Fruit fly (Drosophila melanogaster) whole organism, embryonic: ENCODE measurements around the gene mib2.

Experiments
- ATbp ChIP-seq: fragments of 200-800 bp; sonication (Bioruptor generic); optimal IDR thresholded peaks from 2 replicates; lab custom pipeline; 2017; ENCODE audit warnings: missing biosample characterization, mild to moderate bottlenecking, missing genetic modification characterization, missing genetic modification reagents
- Abd-B ChIP-seq: fragments of 200-800 bp; sonication (Bioruptor generic); optimal IDR thresholded peaks from 2 replicates; lab custom pipeline; 2018; ENCODE audit warnings: missing biosample characterization, mild to moderate bottlenecking, missing genetic modification characterization, moderate library complexity
- Aef1 ChIP-seq: fragments of 200-800 bp; sonication (Bioruptor generic); IDR thresholded peaks from 3 replicates; pipeline ENCODE4 v1.3.6; 2022; ENCODE audit warnings: missing biosample characterization, missing genetic modification characterization
- Atf6 ChIP-seq: fragments of 200-800 bp; sonication (Bioruptor generic); IDR thresholded peaks from 2 replicates; pipeline ENCODE4 v1.3.6; 2022; ENCODE audit warnings: missing biosample characterization, missing genetic modification characterization
- Blimp-1 ChIP-seq: fragments of 200-800 bp; sonication (Bioruptor generic); optimal IDR thresholded peaks from 3 replicates; lab custom pipeline; 2018; ENCODE audit warnings: missing biosample characterization, missing genetic modification characterization, mild to moderate bottlenecking, moderate library complexity, missing genetic modification reagents
- CG10147 ChIP-seq: fragments of 200-800 bp; sonication (Bioruptor generic); optimal IDR thresholded peaks from 2 replicates; lab custom pipeline; 2019; ENCODE audit warnings: missing biosample characterization, mild to moderate bottlenecking, missing genetic modification characterization, moderate library complexity
- CG10979 ChIP-seq: fragments of 200-800 bp; sonication (Bioruptor generic); optimal IDR thresholded peaks from 2 replicates; lab custom pipeline; 2018; ENCODE audit warnings: missing biosample characterization, mild to moderate bottlenecking, missing genetic modification characterization, moderate library complexity
- CG11696 ChIP-seq: fragments of 200-800 bp; sonication (Bioruptor generic); IDR thresholded peaks from 2 replicates; pipeline ENCODE4 v1.3.6; 2022; ENCODE audit warnings: missing biosample characterization, missing genetic modification characterization
- CG12299 ChIP-seq: fragments of 200-800 bp; sonication (Bioruptor generic); optimal IDR thresholded peaks from 2 replicates; lab custom pipeline; 2018; ENCODE audit warnings: missing biosample characterization, mild to moderate bottlenecking, missing genetic modification characterization
- CG12391 ChIP-seq: fragments of 200-800 bp; sonication (Bioruptor generic); optimal IDR thresholded peaks from 3 replicates; lab custom pipeline; 2018; ENCODE audit warnings: missing biosample characterization, mild to moderate bottlenecking, missing genetic modification characterization, moderate library complexity
- CG12942 ChIP-seq: fragments of 200-800 bp; sonication (Bioruptor generic); optimal IDR thresholded peaks from 3 replicates; lab custom pipeline; 2016; ENCODE audit warnings: missing biosample characterization, missing genetic modification characterization
- CG1647 ChIP-seq: fragments of 200-800 bp; sonication (Bioruptor generic); optimal IDR thresholded peaks from 3 replicates; lab custom pipeline; 2016; ENCODE audit warnings: missing biosample characterization, missing genetic modification characterization
- CG17328 ChIP-seq: fragments of 200-800 bp; sonication (Bioruptor generic); IDR thresholded peaks from 2 replicates; pipeline ENCODE4 v1.3.6; 2022; ENCODE audit warnings: missing biosample characterization, missing genetic modification characterization
- CG30020 ChIP-seq: fragments of 200-800 bp; optimal IDR thresholded peaks from 2 replicates; lab custom pipeline; 2019; ENCODE audit warnings: missing biosample characterization, mild to moderate bottlenecking, missing genetic modification characterization, moderate library complexity
- CG30403 ChIP-seq: fragments of 200-800 bp; sonication (Bioruptor generic); optimal IDR thresholded peaks from 3 replicates; lab custom pipeline; 2016; ENCODE audit warnings: missing biosample characterization, missing genetic modification characterization
- CG32532 ChIP-seq: fragments of 200-800 bp; sonication (Bioruptor generic); IDR thresholded peaks from 2 replicates; pipeline ENCODE4 v1.3.6; 2022; ENCODE audit warnings: missing biosample characterization, missing genetic modification characterization
- CG32772 ChIP-seq: fragments of 200-800 bp; sonication (Bioruptor generic); IDR thresholded peaks from 2 replicates; pipeline ENCODE4 v1.3.6; 2022; ENCODE audit warnings: missing biosample characterization, missing genetic modification characterization
- CG3281 ChIP-seq: fragments of 200-800 bp; sonication (Bioruptor generic); optimal IDR thresholded peaks from 3 replicates; lab custom pipeline; 2017; ENCODE audit warnings: missing biosample characterization, mild to moderate bottlenecking, missing genetic modification characterization
- CG34376 ChIP-seq: fragments of 200-800 bp; sonication (Bioruptor generic); optimal IDR thresholded peaks from 2 replicates; lab custom pipeline; 2018; ENCODE audit warnings: missing biosample characterization, mild to moderate bottlenecking, missing genetic modification characterization
- CG7987 ChIP-seq: fragments of 200-800 bp; sonication (Bioruptor generic); optimal IDR thresholded peaks from 2 replicates; lab custom pipeline; 2018; ENCODE audit warnings: missing biosample characterization, mild to moderate bottlenecking, missing genetic modification characterization, moderate library complexity
- CG8089 ChIP-seq: fragments of 200-800 bp; sonication (Bioruptor generic); optimal IDR thresholded peaks from 3 replicates; lab custom pipeline; 2016; ENCODE audit warnings: missing biosample characterization, missing genetic modification characterization
- CG8359 ChIP-seq: fragments of 200-800 bp; sonication (Bioruptor generic); optimal IDR thresholded peaks from 2 replicates; lab custom pipeline; 2017; ENCODE audit warnings: missing biosample characterization, mild to moderate bottlenecking, missing genetic modification characterization, borderline replicate concordance
- Chrac-16 ChIP-seq: fragments of 200-800 bp; sonication (Bioruptor generic); optimal IDR thresholded peaks from 3 replicates; lab custom pipeline; 2016; ENCODE audit warnings: missing biosample characterization, missing genetic modification characterization
- Gug ChIP-seq: fragments of 200-800 bp; sonication (Bioruptor generic); IDR thresholded peaks from 4 replicates; pipeline ENCODE4 v1.3.6; 2022; ENCODE audit warnings: missing biosample characterization, missing genetic modification characterization
- H2.0 ChIP-seq: fragments of 200-800 bp; sonication (Bioruptor generic); IDR thresholded peaks from 2 replicates; pipeline ENCODE4 v1.3.6; 2022; ENCODE audit warnings: missing biosample characterization, missing genetic modification characterization
- HmgZ ChIP-seq: fragments of 200-800 bp; sonication (Bioruptor generic); optimal IDR thresholded peaks from 2 replicates; lab custom pipeline; 2018; ENCODE audit warnings: missing biosample characterization, mild to moderate bottlenecking, missing genetic modification characterization
- Kr ChIP-seq: fragments of 200-800 bp; sonication (Bioruptor generic); optimal IDR thresholded peaks from 2 replicates; lab custom pipeline; 2017; ENCODE audit warnings: missing biosample characterization, mild to moderate bottlenecking, missing genetic modification characterization
- NfI ChIP-seq: fragments of 200-800 bp; sonication (Bioruptor generic); optimal IDR thresholded peaks from 3 replicates; lab custom pipeline; 2018; ENCODE audit warnings: missing biosample characterization, mild to moderate bottlenecking, missing genetic modification characterization, moderate library complexity
- Rx ChIP-seq: fragments of 200-800 bp; sonication (Bioruptor generic); IDR thresholded peaks from 2 replicates; pipeline ENCODE4 v1.3.6; 2022; ENCODE audit warnings: missing biosample characterization, missing genetic modification characterization
- Sox100B ChIP-seq: fragments of 200-800 bp; sonication (Bioruptor generic); optimal IDR thresholded peaks from 3 replicates; lab custom pipeline; 2018; ENCODE audit warnings: missing biosample characterization, mild to moderate bottlenecking, missing genetic modification characterization
- bab2 ChIP-seq: fragments of 200-800 bp; sonication (Bioruptor generic); optimal IDR thresholded peaks from 2 replicates; lab custom pipeline; 2016; ENCODE audit warnings: missing biosample characterization, missing genetic modification characterization
- bbx ChIP-seq: fragments of 200-800 bp; sonication (Bioruptor generic); IDR thresholded peaks from 2 replicates; pipeline ENCODE4 v1.3.6; 2022; ENCODE audit warnings: missing biosample characterization, missing genetic modification characterization; ENCODE audit not compliant: partially characterized antibody
- crol ChIP-seq: fragments of 200-800 bp; sonication (Bioruptor generic); IDR thresholded peaks from 2 replicates; pipeline ENCODE4 v1.3.6; 2022; ENCODE audit warnings: missing biosample characterization, missing genetic modification characterization
- emc ChIP-seq: fragments of 200-800 bp; sonication (Bioruptor generic); optimal IDR thresholded peaks from 2 replicates; lab custom pipeline; 2016; ENCODE audit warnings: missing biosample characterization, missing genetic modification characterization
- esg ChIP-seq: fragments of 200-800 bp; sonication (Bioruptor generic); conservative IDR thresholded peaks from 2 replicates; pipeline ENCODE4 v1.3.6; 2022; ENCODE audit warnings: missing biosample characterization, missing genetic modification characterization
- fd3F ChIP-seq: fragments of 200-800 bp; sonication (Bioruptor generic); optimal IDR thresholded peaks from 2 replicates; lab custom pipeline; 2018; ENCODE audit warnings: missing biosample characterization, mild to moderate bottlenecking, missing genetic modification characterization, moderate library complexity
- ftz-f1 ChIP-seq: fragments of 200-800 bp; sonication (Bioruptor generic); optimal IDR thresholded peaks from 2 replicates; lab custom pipeline; 2016; ENCODE audit warnings: missing biosample characterization, missing genetic modification characterization
- jing ChIP-seq: fragments of 200-800 bp; sonication (Bioruptor generic); optimal IDR thresholded peaks from 2 replicates; lab custom pipeline; 2018; ENCODE audit warnings: missing biosample characterization, mild to moderate bottlenecking, missing genetic modification characterization
- lab ChIP-seq: fragments of 200-800 bp; sonication (Bioruptor generic); optimal IDR thresholded peaks from 3 replicates; lab custom pipeline; 2017; ENCODE audit warnings: missing biosample characterization, missing genetic modification characterization, mild to moderate bottlenecking, moderate library complexity, missing genetic modification reagents
- lbe ChIP-seq: fragments of 200-800 bp; sonication (Bioruptor generic); optimal IDR thresholded peaks from 2 replicates; lab custom pipeline; 2016; ENCODE audit warnings: missing biosample characterization, mild to moderate bottlenecking, missing genetic modification characterization
- nerfin-1 ChIP-seq: fragments of 200-800 bp; sonication (Bioruptor generic); optimal IDR thresholded peaks from 3 replicates; lab custom pipeline; 2019; ENCODE audit warnings: missing biosample characterization, mild to moderate bottlenecking, missing genetic modification characterization, moderate library complexity
- onecut ChIP-seq: fragments of 200-800 bp; sonication (Bioruptor generic); IDR thresholded peaks from 2 replicates; pipeline ENCODE4 v1.3.6; 2022; ENCODE audit warnings: missing biosample characterization, missing genetic modification characterization
- pum ChIP-seq: fragments of 200-800 bp; sonication (Bioruptor generic); optimal IDR thresholded peaks from 2 replicates; lab custom pipeline; 2016; ENCODE audit warnings: missing biosample characterization, missing genetic modification characterization
- sens ChIP-seq: fragments of 200-800 bp; sonication (Bioruptor generic); peaks from one replicate; lab custom pipeline; 2016; ENCODE audit warnings: missing biosample characterization, missing genetic modification characterization
- sr ChIP-seq: fragments of 200-800 bp; sonication (Bioruptor generic); IDR thresholded peaks from 3 replicates; pipeline ENCODE4 v1.3.6; 2022; ENCODE audit warnings: missing biosample characterization, missing genetic modification characterization
- stwl ChIP-seq: fragments of 200-800 bp; sonication (Bioruptor generic); optimal IDR thresholded peaks from 3 replicates; lab custom pipeline; 2018; ENCODE audit warnings: missing biosample characterization, mild to moderate bottlenecking, missing genetic modification characterization, moderate library complexity
- tgo ChIP-seq: fragments of 200-800 bp; sonication (Bioruptor generic); IDR thresholded peaks from 3 replicates; pipeline ENCODE4 v1.3.6; 2022; ENCODE audit warnings: missing biosample characterization, missing genetic modification characterization
- unc-4 ChIP-seq: fragments of 200-800 bp; sonication (Bioruptor generic); IDR thresholded peaks from 2 replicates; pipeline ENCODE4 v1.3.6; 2022; ENCODE audit warnings: missing biosample characterization, missing genetic modification characterization; ENCODE audit not compliant: partially characterized antibody

mib2 gene

dm6 chr2L:19023972-19024743 is 10.1 kb upstream of the mib2 start (continued):
- TF ChIP-seq Abd-B (peak; percentile 36), H2.0 (peak; percentile 29; the same call in 1 of the 2 replicates), CG12391 (tag; lab: Kevin White, UChicago) (peak; percentile 72), bab2 (peak; percentile 5), CG11696 (GFP tag; lab: Robert Waterston, UW) (no peak), ftz-f1 (GFP tag; lab: Kevin White, UChicago) (no peak), CG10147 (peak; percentile 76), jing (peak; percentile 41), Aef1 (GFP tag; lab: Robert Waterston, UW) (peak; percentile 44; the same call in 2 of the 3 replicates), CG32532 (peak; percentile 31; the same call in 1 of the 2 replicates), CG30403 (GFP tag; lab: Kevin White, UChicago) (peak; percentile 80), CG17328 (GFP tag; lab: Robert Waterston, UW) (no peak; the same call in 1 of the 2 replicates), CG12942 (peak; percentile 35), Rx (GFP tag; lab: Robert Waterston, UW) (no peak), sens (GFP tag; lab: Kevin White, UChicago) (peak; percentile 88), CG30020 (tag; lab: Kevin White, UChicago) (peak; percentile 10), tgo (GFP tag; lab: Robert Waterston, UW) (peak; percentile 48; the same call in 2 of the 3 replicates), bbx (GFP tag; lab: Robert Waterston, UW) (no peak), CG12299 (tag; lab: Kevin White, UChicago) (peak; percentile 63), pum (peak; percentile 17), nerfin-1 (tag; lab: Kevin White, UChicago) (peak; percentile 63), Atf6 (GFP tag; lab: Robert Waterston, UW) (peak; percentile 70), CG10979 (tag; lab: Kevin White, UChicago) (peak; percentile 69), stwl (tag; lab: Kevin White, UChicago) (no peak), CG32772 (GFP tag; lab: Robert Waterston, UW) (peak; percentile 50; the same call in 1 of the 2 replicates), unc-4 (GFP tag; lab: Robert Waterston, UW) (0 out of 2 replicates have a peak, but pooled peaks have one; percentile 29), Gug (GFP tag; lab: Robert Waterston, UW) (0 out of 4 replicates have a peak, but pooled peaks have one; percentile 25), fd3F (peak; percentile 47), CG1647 (GFP tag; lab: Kevin White, UChicago) (no peak), CG8359 (peak; percentile 13), lbe (GFP tag; lab: Kevin White, UChicago) (no peak), CG8089 (GFP tag; lab: Kevin White, UChicago) (no peak), Kr (GFP tag; lab: Kevin White, UChicago) (no peak), NfI (GFP tag; lab: Kevin White, UChicago) (peak; percentile 71), Sox100B (GFP tag; lab: Kevin White, UChicago) (peak; percentile 78), CG3281 (GFP tag; lab: Kevin White, UChicago) (peak; percentile 83), sr (GFP tag; lab: Robert Waterston, UW) (no peak), CG7987 (GFP tag; lab: Kevin White, UChicago) (peak; percentile 10), HmgZ (tag; lab: Kevin White, UChicago) (peak; percentile 65), ATbp (GFP tag; lab: Kevin White, UChicago) (peak; percentile 53), Chrac-16 (GFP tag; lab: Kevin White, UChicago) (peak; percentile 22), lab (GFP tag; lab: Kevin White, UChicago) (peak; percentile 86), CG34376 (GFP tag; lab: Kevin White, UChicago) (peak; percentile 67), esg (GFP tag; lab: Robert Waterston, UW) (peak; percentile 49; the same call in 1 of the 2 replicates), crol (peak; percentile 90), onecut (peak; percentile 55), Blimp-1 (GFP tag; lab: Kevin White, UChicago) (peak; percentile 60), emc (GFP tag; lab: Kevin White, UChicago) (no peak)
